Worm (Caenorhabditis elegans) whole organism, young adult: ENCODE results near the gene lig-1.

Source experiments
- K12H6.12 ChIP-seq: fragments of 200-800 bp; sonication (Bioruptor generic); optimal IDR thresholded peaks from 2 replicates; lab custom pipeline; 2018; ENCODE audit warnings: mild to moderate bottlenecking, missing genetic modification characterization, missing compliant biosample characterization
- Y67H2A.10 ChIP-seq: fragments of 200-800 bp; sonication (Bioruptor generic); conservative IDR thresholded peaks from 2 replicates; pipeline ENCODE4 v1.3.6; 2022; ENCODE audit warnings: missing genetic modification reagents, missing genetic modification characterization, missing compliant biosample characterization
- Y79H2A.3 ChIP-seq: fragments of 200-800 bp; sonication (Bioruptor generic); conservative IDR thresholded peaks from 2 replicates; pipeline ENCODE4 v1.3.6; 2022; ENCODE audit warnings: missing genetic modification reagents, missing genetic modification characterization, missing compliant biosample characterization
- aptf-3 ChIP-seq: fragments of 200-800 bp; sonication (Bioruptor generic); IDR thresholded peaks from 2 replicates; pipeline ENCODE4 v1.3.6; 2022; ENCODE audit warnings: missing genetic modification characterization, missing compliant biosample characterization
- bed-2 ChIP-seq: fragments of 200-800 bp; sonication (Bioruptor generic); IDR thresholded peaks from 2 replicates; pipeline ENCODE4 v1.3.6; 2022; ENCODE audit warnings: missing genetic modification reagents, missing genetic modification characterization, missing compliant biosample characterization
- efl-1 ChIP-seq: fragments of 150-350 bp; optimal IDR thresholded peaks from 2 replicates; lab custom pipeline; 2014; ENCODE audit warnings: missing biosample characterization, missing genetic modification reagents, missing genetic modification characterization
- ekl-4 ChIP-seq: fragments of 200-800 bp; sonication (Bioruptor generic); IDR thresholded peaks from 2 replicates; pipeline ENCODE4 v1.3.6; 2022; ENCODE audit warnings: missing genetic modification reagents, missing genetic modification characterization, missing compliant biosample characterization
- mes-4 ChIP-seq: sonication (generic microtip); optimal IDR thresholded peaks from 2 replicates; lab custom pipeline; 2016; ENCODE audit warnings: missing genotype, missing genetic modification characterization, missing compliant biosample characterization
- pbrm-1 ChIP-seq: fragments of 200-800 bp; sonication (Bioruptor generic); IDR thresholded peaks from 2 replicates; pipeline ENCODE4 v1.3.6; 2022; ENCODE audit warnings: missing genetic modification reagents, missing genetic modification characterization, missing compliant biosample characterization
- pha-4 ChIP-seq: fragments of 150-350 bp; sonication (generic microtip); optimal IDR thresholded peaks from 2 replicates; lab custom pipeline; 2014; ENCODE audit warnings: missing biosample characterization, missing genetic modification reagents, missing genetic modification characterization
- snpc-1.3 ChIP-seq: sonication (generic microtip); optimal IDR thresholded peaks from 2 replicates; lab custom pipeline; 2017; ENCODE audit warnings: missing genetic modification characterization, mild to moderate bottlenecking, missing compliant biosample characterization, antibody characterized with exemption, moderate library complexity, missing genotype, missing genetic modification reagents; ENCODE audit not compliant: insufficient read depth
- snpc-4 ChIP-seq, 5 experiments: fragments of 150-350 bp in 1 of 5; sonication (generic microtip) in 4 of 5; optimal IDR thresholded peaks; 2 replicates each; lab custom pipeline; 2014 to 2018; ENCODE audit warnings: missing genetic modification characterization in 5 of 5, missing biosample characterization in 3 of 5, antibody characterized with exemption in 2 of 5, mild to moderate bottlenecking in 2 of 5, missing compliant biosample characterization in 2 of 5, missing genotype in 2 of 5, moderate library complexity in 2 of 5, missing genetic modification reagents in 1 of 5
- unc-130 ChIP-seq: sonication (generic microtip); optimal IDR thresholded peaks from 2 replicates; lab custom pipeline; 2016; ENCODE audit warnings: missing genetic modification reagents, missing genetic modification characterization, missing compliant biosample characterization

- TF ChIP-seq efl-1 (GFP tag; lab: Kevin White, UChicago): no peak
- TF ChIP-seq unc-130: no peak
- no peak for TF ChIP-seq ekl-4
- no peak for TF ChIP-seq bed-2 (GFP tag; lab: Robert Waterston, UW)
- no peak for TF ChIP-seq snpc-1.3
- no peak for TF ChIP-seq snpc-4 (GFP tag; optimal IDR thresholded peaks at IDR 0.05; lab: Kevin White, UChicago)
- no peak for TF ChIP-seq snpc-4 (tag; optimal IDR thresholded peaks at IDR 0.05; lab: Kevin White, UChicago)
- TF ChIP-seq K12H6.12 (tag; lab: Kevin White, UChicago): no peak
- TF ChIP-seq aptf-3 (GFP tag; lab: Robert Waterston, UW): no peak
- no peak for TF ChIP-seq Y67H2A.10
- TF ChIP-seq pbrm-1: no peak
- TF ChIP-seq mes-4 (tag; lab: Kevin White, UChicago): no peak
- no peak for TF ChIP-seq pha-4 (tag; lab: Kevin White, UChicago)
- no peak for TF ChIP-seq Y79H2A.3 (GFP tag; lab: Robert Waterston, UW)
Measured at ce11 chrV:10790921-10791320, 23.0 kb upstream of the lig-1 start, which contains the start of gene D1054.9.
